Fruit fly (Drosophila melanogaster): ENCODE measurements around the gene CG14864.

CG14864 gene

DNA sequence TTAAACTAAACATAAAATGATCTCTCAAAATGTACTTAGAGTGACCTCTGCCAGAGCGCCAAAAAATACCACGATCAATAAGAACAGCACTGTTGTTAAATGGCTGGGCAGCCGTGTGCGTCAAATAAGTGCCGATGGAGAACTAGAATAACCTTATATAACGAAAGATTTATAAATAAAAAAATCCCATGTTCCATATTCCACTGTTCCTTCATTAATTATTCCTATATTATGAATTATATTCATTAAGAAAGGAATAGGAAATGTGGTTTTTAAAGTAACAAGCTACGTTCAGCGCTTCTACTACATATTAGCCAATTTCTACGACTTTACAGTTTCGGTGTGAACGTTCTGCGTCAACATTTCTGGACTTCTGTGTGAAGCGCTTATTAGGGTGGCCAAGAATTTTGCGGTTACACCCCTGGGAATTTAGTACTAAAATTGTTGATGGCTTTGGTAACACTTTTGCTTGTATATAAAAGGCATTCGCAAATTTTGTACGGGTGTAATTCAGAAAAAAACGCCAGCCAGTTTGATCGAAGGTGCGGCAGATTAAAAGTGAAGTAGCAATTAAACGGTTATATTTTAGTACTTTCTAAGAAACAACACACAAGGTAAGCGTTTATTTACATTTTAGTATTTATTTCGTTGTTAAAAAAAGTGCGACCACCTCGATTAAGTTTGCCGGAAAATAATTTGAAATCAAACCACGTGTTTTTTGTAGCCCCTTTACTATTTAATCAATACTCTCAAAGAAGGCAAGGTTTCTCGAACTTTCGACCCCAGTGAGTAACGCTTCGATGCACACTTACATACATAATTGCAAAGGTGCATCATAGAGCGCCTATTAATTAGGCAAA is 25.9 kb downstream of the CG14864 start, which contains the start of the genes tefu and Hsc70-4:
TSS of gene tefu (minus strand) at position 51 of the 860 bp plus-strand sequence.
TSS of gene Hsc70-4 (plus strand) at position 502 of the 860 bp plus-strand sequence.
- TF ChIP-seq maf-S (GFP tag; optimal IDR thresholded peaks at IDR 0.05) (peak; percentile 76), CG10431 (GFP tag; optimal IDR thresholded peaks at IDR 0.05) (no peak), lola (GFP tag; optimal IDR thresholded peaks at IDR 0.05) (peak in 2 of 3 experiments; percentile 64 to 93), CG1603 (tag; optimal IDR thresholded peaks at IDR 0.05) (peak; percentile 80), CG1024 (GFP tag; IDR thresholded peaks at IDR 0.05) (peak; percentile 83), CG7786 (GFP tag; optimal IDR thresholded peaks at IDR 0.05) (peak; percentile 60), Bgb (GFP tag; IDR thresholded peaks at IDR 0.05; ENCODE audit: partially characterized antibody) (peak; percentile 28; the same call in 1 of the 2 replicates), CG6654 (GFP tag; optimal IDR thresholded peaks at IDR 0.05) (peak; percentile 56), pnt (GFP tag; optimal IDR thresholded peaks at IDR 0.05) (peak; percentile 85), bbx (GFP tag; IDR thresholded peaks at IDR 0.05; ENCODE audit: partially characterized antibody) (no peak), Meics (GFP tag; optimal IDR thresholded peaks at IDR 0.05) (peak; percentile 80), CG11247 (GFP tag; IDR thresholded peaks at IDR 0.05) (peak; percentile 48; the same call in 1 of the 2 replicates), CG18764 (GFP tag; optimal IDR thresholded peaks at IDR 0.05) (peak; percentile 67), CG4404 (GFP tag; IDR thresholded peaks at IDR 0.05) (peak; percentile 74), CG12155 (GFP tag; optimal IDR thresholded peaks at IDR 0.05) (peak; percentile 72), pan (optimal IDR thresholded peaks at IDR 0.05) (no peak), pan (GFP tag; optimal IDR thresholded peaks at IDR 0.05 in 1 of 2, IDR thresholded peaks at IDR 0.05 in 1 of 2) (peak in 1 of 2 experiments; percentile 76), mld (GFP tag; IDR thresholded peaks at IDR 0.05; ENCODE audit: partially characterized antibody) (no peak), chinmo (GFP tag; IDR thresholded peaks at IDR 0.05; ENCODE audit: partially characterized antibody) (peak; percentile 63; the same call in 1 of the 4 replicates), scrt (GFP tag; optimal IDR thresholded peaks at IDR 0.05) (peak; percentile 30), CG17385 (GFP tag; optimal IDR thresholded peaks at IDR 0.05) (peak; percentile 61), mam (GFP tag; optimal IDR thresholded peaks at IDR 0.05) (peak; percentile 88), NfI (GFP tag; optimal IDR thresholded peaks at IDR 0.05) (peak; percentile 70), ato (GFP tag; IDR thresholded peaks at IDR 0.05; ENCODE audit: partially characterized antibody) (0 out of 2 replicates have a peak, but pooled peaks have one; percentile 17), CG2889 (GFP tag; IDR thresholded peaks at IDR 0.05) (peak; percentile 63; the same call in 1 of the 3 replicates), Oaz (GFP tag; IDR thresholded peaks at IDR 0.05) (peak; percentile 60; the same call in 1 of the 2 replicates), chm (GFP tag; IDR thresholded peaks at IDR 0.05) (no peak), Doc2 (GFP tag; IDR thresholded peaks at IDR 0.05) (no peak), dmrt99B (tag; optimal IDR thresholded peaks at IDR 0.05) (peak; percentile 33), Trl (optimal IDR thresholded peaks at IDR 0.05) (no peak), Trl (GFP tag; optimal IDR thresholded peaks at IDR 0.05) (peak; percentile 47), CG42726 (GFP tag; IDR thresholded peaks at IDR 0.05; ENCODE audit: partially characterized antibody) (peak; percentile 68), phol (tag; optimal IDR thresholded peaks at IDR 0.05) (peak; percentile 91), NFAT (GFP tag; IDR thresholded peaks at IDR 0.05) (peak; percentile 59), ci (GFP tag; IDR thresholded peaks at IDR 0.05) (peak; percentile 76; the same call in 2 of the 3 replicates), CG43689 (GFP tag; IDR thresholded peaks at IDR 0.05) (no peak), usp (GFP tag; optimal IDR thresholded peaks at IDR 0.05) (no peak), CG1832 (GFP tag; optimal IDR thresholded peaks at IDR 0.05) (no peak), nerfin-2 (GFP tag; IDR thresholded peaks at IDR 0.05; ENCODE audit: partially characterized antibody) (no peak), Rx (GFP tag; IDR thresholded peaks at IDR 0.05) (peak; percentile 68), sima (GFP tag; optimal IDR thresholded peaks at IDR 0.05) (peak; percentile 12), ttk (GFP tag; IDR thresholded peaks at IDR 0.05) (peak; percentile 87), B-H2 (GFP tag; optimal IDR thresholded peaks at IDR 0.05) (peak; percentile 64), ac (GFP tag; optimal IDR thresholded peaks at IDR 0.05) (no peak), Ssrp (tag; optimal IDR thresholded peaks at IDR 0.05) (peak; percentile 73), CG10543 (GFP tag; optimal IDR thresholded peaks at IDR 0.05) (peak; percentile 81), vvl (GFP tag; IDR thresholded peaks at IDR 0.05) (peak; percentile 80), corto (GFP tag; optimal IDR thresholded peaks at IDR 0.05) (no peak)

All from whole organism, embryonic.